Worm (Caenorhabditis elegans): ENCODE measurements around the gene srbc-26.

srbc-26 gene

DNA sequence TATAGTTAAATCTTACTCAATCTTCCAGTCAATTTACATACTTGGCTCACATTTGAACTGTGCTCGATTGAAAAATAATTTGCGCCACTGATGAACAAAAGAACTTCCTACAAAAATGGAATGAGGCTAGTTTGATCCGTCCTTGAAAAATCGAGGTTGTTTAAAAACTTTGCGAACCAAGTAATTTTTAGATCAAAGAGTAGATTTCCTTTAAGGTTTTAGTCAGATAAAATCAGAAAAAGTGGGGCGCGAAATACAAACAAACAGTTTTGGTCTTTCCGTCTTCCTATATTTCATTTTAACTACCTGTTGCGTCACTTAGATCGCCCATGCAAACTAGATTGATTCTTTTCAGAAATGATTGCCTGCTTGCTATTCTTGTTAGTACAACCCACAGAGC lies 30.2 kb downstream of the srbc-26 start, which contains the start of gene Y68A4A.10:
Gene Y68A4A.10, plus strand, starts transcription at position 301 of the 400 bp plus-strand sequence.
- no peak for TF ChIP-seq nhr-21 (tag; optimal IDR thresholded peaks at IDR 0.05)
- no peak for TF ChIP-seq unc-62 (GFP tag; optimal IDR thresholded peaks at IDR 0.05)
- no peak for TF ChIP-seq elt-1 (tag; optimal IDR thresholded peaks at IDR 0.05)
- no peak for TF ChIP-seq ztf-4 (tag; optimal IDR thresholded peaks at IDR 0.05)
- TF ChIP-seq lin-39 (tag; optimal IDR thresholded peaks at IDR 0.05), result no peak
- no peak for TF ChIP-seq ceh-16 (tag; optimal IDR thresholded peaks at IDR 0.05)

DNA sequence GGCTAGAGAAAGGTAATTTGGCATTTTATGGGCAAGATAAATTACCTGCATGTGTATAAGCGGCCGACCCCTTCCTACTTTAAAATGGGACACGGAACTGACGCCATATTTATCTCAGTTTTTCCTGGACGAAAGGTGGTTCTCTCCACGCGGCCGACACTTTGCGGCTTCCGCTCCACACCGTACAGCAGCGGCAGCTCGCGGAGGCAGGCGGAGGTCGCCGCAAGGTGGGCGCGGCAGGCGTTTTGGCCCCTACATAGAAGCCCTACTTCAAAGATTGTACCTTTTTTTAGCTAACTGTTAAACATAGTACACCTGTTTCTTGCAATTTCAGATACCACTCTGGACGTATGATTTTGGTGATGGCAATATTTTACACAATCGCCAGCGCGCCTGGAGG lies 34.8 kb downstream of the srbc-26 start:
- no peak for TF ChIP-seq mab-5 (tag; optimal IDR thresholded peaks at IDR 0.05)

DNA sequence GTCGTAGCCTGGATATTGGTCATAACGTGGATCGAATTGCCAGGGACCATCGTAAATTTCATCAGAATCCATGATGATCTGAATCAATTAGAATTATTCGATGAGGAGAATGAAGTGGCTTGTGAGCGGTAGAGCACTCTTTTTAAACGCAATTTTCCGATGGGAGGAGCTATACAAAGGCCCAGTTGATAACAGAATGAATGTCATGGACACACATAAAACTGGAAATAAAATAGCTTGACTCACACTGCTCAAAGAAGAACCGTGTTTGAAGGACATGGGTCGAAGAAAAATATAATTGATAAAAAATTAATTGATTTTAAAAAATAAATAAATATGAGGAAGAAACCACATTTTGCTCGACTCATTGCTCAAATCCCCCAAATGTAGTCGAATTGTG lies 36.4 kb downstream of the srbc-26 start, which contains the start of gene Y68A4A.13:
Gene Y68A4A.13, minus strand, starts transcription at position 101 of the 400 bp plus-strand sequence.
- TF ChIP-seq Y55F3AM.14 (GFP tag; optimal IDR thresholded peaks at IDR 0.05) (no peak), ztf-11 (tag; optimal IDR thresholded peaks at IDR 0.05) (no peak), lsy-2 (tag; optimal IDR thresholded peaks at IDR 0.05) (no peak), peb-1 (tag; optimal IDR thresholded peaks at IDR 0.05) (no peak), blmp-1 (tag; optimal IDR thresholded peaks at IDR 0.05; ENCODE audit: insufficient read depth) (no peak), lin-13 (GFP tag; optimal IDR thresholded peaks at IDR 0.05) (no peak), ztf-1 (GFP tag; conservative IDR thresholded peaks at IDR 0.05) (no peak), R02D3.7 (tag; optimal IDR thresholded peaks at IDR 0.05) (no peak), mbf-1 (tag; optimal IDR thresholded peaks at IDR 0.05) (no peak), nhr-237 (tag; optimal IDR thresholded peaks at IDR 0.05) (no peak)

DNA sequence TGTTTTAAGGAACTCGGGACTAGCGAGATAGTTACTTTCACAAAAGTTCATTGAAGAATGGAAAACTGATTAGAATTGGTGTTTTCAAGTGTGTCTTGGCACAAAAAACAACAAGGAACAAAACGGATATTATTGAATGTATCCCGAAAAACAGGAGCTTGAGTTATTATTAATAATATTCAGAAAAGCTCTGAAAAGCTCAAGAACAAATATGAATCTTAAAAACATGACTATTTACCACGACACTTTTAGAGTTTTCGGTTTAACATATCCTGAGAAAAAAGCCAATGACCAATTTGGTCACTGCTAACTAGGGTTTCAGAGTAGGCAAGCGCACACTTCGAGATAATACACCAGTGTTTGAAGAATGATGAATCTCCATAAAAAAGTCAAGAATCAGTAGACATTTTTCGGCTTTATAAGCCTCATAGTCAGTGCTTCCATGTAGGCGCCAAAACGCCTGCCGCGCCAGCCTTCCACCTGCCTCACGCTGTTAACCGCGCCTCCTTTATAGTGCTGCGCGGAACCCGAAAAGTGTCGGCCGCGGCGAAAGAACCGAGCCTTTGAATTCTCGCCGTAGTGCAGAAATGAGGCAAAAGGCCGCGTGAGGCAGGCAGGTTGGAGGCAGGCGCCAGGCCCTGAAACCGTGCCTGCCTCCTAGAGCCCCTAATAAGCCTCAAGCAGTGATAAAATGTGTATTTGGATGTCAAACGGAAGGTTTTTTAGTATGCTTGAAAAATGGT lies 40.5 kb downstream of the srbc-26 start, which contains the start of gene srh-236:
Gene srh-236, minus strand, starts transcription at position 51 of the 743 bp plus-strand sequence.
- TF ChIP-seq sma-9 (GFP tag; optimal IDR thresholded peaks at IDR 0.05) (no peak), sma-9 (tag; optimal IDR thresholded peaks at IDR 0.05) (no peak), snpc-4 (tag; optimal IDR thresholded peaks at IDR 0.05) (no peak), ztf-1 (GFP tag; conservative IDR thresholded peaks at IDR 0.05) (no peak), mab-5 (tag; optimal IDR thresholded peaks at IDR 0.05) (no peak), lin-39 (tag; optimal IDR thresholded peaks at IDR 0.05) (no peak), elt-1 (tag; optimal IDR thresholded peaks at IDR 0.05) (no peak), gmeb-1 (tag; optimal IDR thresholded peaks at IDR 0.05) (no peak), alr-1 (tag; optimal IDR thresholded peaks at IDR 0.05) (no peak), ceh-16 (tag; optimal IDR thresholded peaks at IDR 0.05) (no peak), nhr-23 (tag; optimal IDR thresholded peaks at IDR 0.05) (no peak), nhr-25 (tag; optimal IDR thresholded peaks at IDR 0.05) (no peak), ZK546.5 (tag; optimal IDR thresholded peaks at IDR 0.05) (no peak), aly-2 (tag; optimal IDR thresholded peaks at IDR 0.05) (no peak), sem-4 (tag; optimal IDR thresholded peaks at IDR 0.05) (no peak), egl-27 (tag; optimal IDR thresholded peaks at IDR 0.05) (no peak), Y55F3AM.14 (GFP tag; optimal IDR thresholded peaks at IDR 0.05) (no peak)

DNA sequence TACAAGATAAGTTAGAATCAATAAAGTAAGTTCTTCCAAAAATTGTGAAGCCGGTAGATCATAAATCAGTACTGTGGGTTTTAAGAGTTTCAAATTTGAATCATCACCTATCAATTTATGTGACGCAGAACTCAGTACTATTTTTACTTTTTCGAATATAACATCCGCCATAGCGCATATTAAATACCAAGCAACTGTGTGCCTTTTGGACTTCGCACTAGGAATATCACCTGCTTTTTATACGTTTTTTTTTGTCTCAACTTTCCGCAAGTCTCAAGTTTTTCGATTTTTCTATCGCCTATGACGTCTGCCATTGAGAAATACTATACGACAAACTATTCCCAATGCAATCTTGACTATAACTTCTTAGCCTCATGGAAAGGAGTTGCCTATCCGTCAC lies 41.1 kb downstream of the srbc-26 start, which contains the start of gene srh-113:
Gene srh-113, plus strand, starts transcription at position 301 of the 400 bp plus-strand sequence.
- TF ChIP-seq fos-1 (tag; optimal IDR thresholded peaks at IDR 0.05) (no peak), nhr-129 (tag; optimal IDR thresholded peaks at IDR 0.05) (no peak), unc-62 (GFP tag; optimal IDR thresholded peaks at IDR 0.05) (no peak), ceh-82 (tag; optimal IDR thresholded peaks at IDR 0.05) (no peak)

DNA sequence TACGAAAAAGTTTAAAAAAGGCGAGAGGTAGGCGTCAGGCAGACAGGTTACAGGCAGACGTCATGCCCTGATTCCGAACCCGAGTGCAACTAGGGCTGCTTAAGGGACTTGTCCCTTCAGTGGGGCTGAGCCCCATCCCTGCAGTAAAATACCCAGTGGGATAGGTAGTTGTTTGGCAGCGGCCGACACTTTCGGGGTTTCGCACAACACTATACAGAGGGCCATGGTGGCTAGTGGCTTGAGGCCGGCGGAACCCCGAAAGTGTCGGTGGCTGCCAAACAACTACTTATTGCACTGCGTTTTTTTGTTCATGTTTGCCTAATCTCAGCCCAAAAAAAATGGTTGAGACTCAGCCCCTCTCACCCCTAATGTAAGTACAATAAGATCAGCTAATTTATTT lies 44.0 kb downstream of the srbc-26 start:
- TF ChIP-seq elt-3 (tag; optimal IDR thresholded peaks at IDR 0.05), result no peak
- TF ChIP-seq ama-1 (optimal IDR thresholded peaks at IDR 0.05), result no peak
- TF ChIP-seq egl-27 (tag; optimal IDR thresholded peaks at IDR 0.05), result no peak
- no peak for TF ChIP-seq Y55F3AM.14 (GFP tag; optimal IDR thresholded peaks at IDR 0.05)
- no peak for TF ChIP-seq lin-11 (tag; optimal IDR thresholded peaks at IDR 0.05)
- TF ChIP-seq unc-62 (GFP tag; optimal IDR thresholded peaks at IDR 0.05), result no peak
- no peak for TF ChIP-seq sma-3 (GFP tag; optimal IDR thresholded peaks at IDR 0.05)
- no peak for TF ChIP-seq sem-4 (tag; optimal IDR thresholded peaks at IDR 0.05)
- TF ChIP-seq ceh-16 (tag; optimal IDR thresholded peaks at IDR 0.05), result no peak
- TF ChIP-seq unc-39 (tag; optimal IDR thresholded peaks at IDR 0.05), result no peak
- TF ChIP-seq skn-1 (tag; optimal IDR thresholded peaks at IDR 0.05), result no peak
- TF ChIP-seq ZK546.5 (tag; optimal IDR thresholded peaks at IDR 0.05), result no peak
- TF ChIP-seq nhr-129 (tag; optimal IDR thresholded peaks at IDR 0.05), result no peak
- no peak for TF ChIP-seq lin-39 (tag; optimal IDR thresholded peaks at IDR 0.05)
- TF ChIP-seq alr-1 (tag; optimal IDR thresholded peaks at IDR 0.05), result no peak
- no peak for TF ChIP-seq lin-13 (GFP tag; optimal IDR thresholded peaks at IDR 0.05)

All from whole organism, L2 larva.